Worm (Caenorhabditis elegans) whole organism, L1 larva: ENCODE results near the gene C28D4.4.
"Not testable (repeated sequence)": the region's sequence is repeated elsewhere in the genome, so short reads cannot be mapped to it uniquely, and the experiment has no call there.

Experiments
- C34B4.2 ChIP-seq: sonication (generic microtip); optimal IDR thresholded peaks from 2 replicates; lab custom pipeline; 2017; ENCODE audit warnings: mild to moderate bottlenecking, missing genetic modification characterization, missing compliant biosample characterization
- Y116A8C.19 ChIP-seq: sonication (generic microtip); optimal IDR thresholded peaks from 2 replicates; lab custom pipeline; 2016; ENCODE audit warnings: missing compliant biosample characterization, missing genetic modification characterization, borderline replicate concordance
- blmp-1 ChIP-seq: fragments of 150-350 bp; optimal IDR thresholded peaks from 2 replicates; lab custom pipeline; 2014; ENCODE audit warnings: missing biosample characterization, missing genetic modification characterization
- ceh-8 ChIP-seq: fragments of 200-800 bp; sonication (Bioruptor generic); optimal IDR thresholded peaks from 2 replicates; lab custom pipeline; 2018; ENCODE audit warnings: mild to moderate bottlenecking, missing genetic modification characterization, moderate library complexity, missing compliant biosample characterization
- ceh-82 ChIP-seq, 3 experiments: fragments of 150-350 bp in 1 of 3; sonication (generic microtip) in 2 of 3; optimal IDR thresholded peaks; 2 replicates each; lab custom pipeline; 2014 to 2017; ENCODE audit warnings: missing biosample characterization in 3 of 3, missing genetic modification characterization in 3 of 3
- ceh-88 ChIP-seq: fragments of 200-800 bp; sonication (Bioruptor generic); IDR thresholded peaks from 2 replicates; pipeline ENCODE4 v1.3.6; 2022; ENCODE audit warnings: missing genetic modification characterization, missing compliant biosample characterization
- ces-1 ChIP-seq: fragments of 150-350 bp; optimal IDR thresholded peaks from 2 replicates; lab custom pipeline; 2014; ENCODE audit warnings: missing biosample characterization, missing genetic modification reagents, missing genetic modification characterization
- dsc-1 ChIP-seq: sonication (generic microtip); optimal IDR thresholded peaks from 2 replicates; lab custom pipeline; 2016; ENCODE audit warnings: mild to moderate bottlenecking, missing genetic modification characterization, missing compliant biosample characterization
- efl-1 ChIP-seq, 4 experiments: fragments of 150-350 bp; optimal IDR thresholded peaks in 3 of 4; peaks in 1 of 4; 1 replicate in 1 of 4; 2 replicates in 3 of 4; lab custom pipeline; 2014; ENCODE audit warnings: missing biosample characterization in 2 of 4, missing genetic modification characterization in 2 of 4, missing genetic modification reagents in 2 of 4
- elt-2 ChIP-seq: sonication (generic microtip); optimal IDR thresholded peaks from 2 replicates; lab custom pipeline; 2016; ENCODE audit warnings: missing genetic modification characterization, mild to moderate bottlenecking, inconsistent platforms, missing compliant biosample characterization, missing genetic modification reagents
- elt-3 ChIP-seq, 6 experiments: fragments of 150-350 bp in 1 of 6; sonication (generic microtip); optimal IDR thresholded peaks; 2 replicates each; lab custom pipeline; 2017 to 2018; ENCODE audit warnings: missing biosample characterization in 6 of 6, missing genetic modification characterization in 6 of 6, inconsistent platforms in 1 of 6
- fkh-4 ChIP-seq: sonication (generic microtip); optimal IDR thresholded peaks from 2 replicates; lab custom pipeline; 2016; ENCODE audit warnings: missing compliant biosample characterization, missing genetic modification characterization, borderline replicate concordance
- fkh-8 ChIP-seq: sonication (generic microtip); optimal IDR thresholded peaks from 2 replicates; lab custom pipeline; 2016; ENCODE audit warnings: mild to moderate bottlenecking, missing genetic modification characterization, missing compliant biosample characterization
- grh-1 ChIP-seq: fragments of 200-800 bp; sonication (Bioruptor generic); IDR thresholded peaks from 2 replicates; pipeline ENCODE4 v1.3.6; 2022; ENCODE audit warnings: missing genetic modification reagents, missing genetic modification characterization, missing compliant biosample characterization
- hlh-17 ChIP-seq: fragments of 200-800 bp; sonication (Bioruptor generic); optimal IDR thresholded peaks from 2 replicates; lab custom pipeline; 2018; ENCODE audit warnings: missing genetic modification characterization, mild to moderate bottlenecking, missing compliant biosample characterization, moderate library complexity, borderline replicate concordance
- hlh-4 ChIP-seq: sonication (generic microtip); optimal IDR thresholded peaks from 2 replicates; lab custom pipeline; 2016; ENCODE audit warnings: mild to moderate bottlenecking, missing genetic modification characterization, missing compliant biosample characterization
- jun-1 ChIP-seq: fragments of 150-350 bp; optimal IDR thresholded peaks from 2 replicates; lab custom pipeline; 2014; ENCODE audit warnings: missing biosample characterization, missing genetic modification reagents, missing genetic modification characterization
- lin-14 ChIP-seq: fragments of 200-800 bp; sonication (Bioruptor generic); optimal IDR thresholded peaks from 2 replicates; lab custom pipeline; 2018; ENCODE audit warnings: mild to moderate bottlenecking, missing genetic modification characterization, moderate library complexity, missing compliant biosample characterization
- lin-35 ChIP-seq, 2 experiments: fragments of 150-350 bp; optimal IDR thresholded peaks; 2 replicates each; lab custom pipeline; 2014; ENCODE audit warnings: missing biosample characterization in 2 of 2, missing genetic modification characterization in 2 of 2, missing genetic modification reagents in 2 of 2
- lin-39 ChIP-seq: fragments of 150-350 bp; optimal IDR thresholded peaks from 2 replicates; lab custom pipeline; 2014; ENCODE audit warnings: missing biosample characterization, missing genetic modification reagents, missing genetic modification characterization
- lir-3 ChIP-seq: sonication (generic microtip); optimal IDR thresholded peaks from 2 replicates; lab custom pipeline; 2016; ENCODE audit warnings: mild to moderate bottlenecking, missing genetic modification characterization, moderate library complexity, missing compliant biosample characterization; ENCODE audit not compliant: poor library complexity
- nhr-12 ChIP-seq: sonication (generic microtip); optimal IDR thresholded peaks from 2 replicates; lab custom pipeline; 2017; ENCODE audit warnings: missing biosample characterization, missing genetic modification characterization
- nhr-19 ChIP-seq: fragments of 200-800 bp; sonication (Bioruptor generic); conservative IDR thresholded peaks from 2 replicates; pipeline ENCODE4 v1.3.6; 2022; ENCODE audit warnings: missing genetic modification characterization, missing compliant biosample characterization
- nhr-20 ChIP-seq: sonication (generic microtip); optimal IDR thresholded peaks from 2 replicates; lab custom pipeline; 2016; ENCODE audit warnings: mild to moderate bottlenecking, missing genetic modification characterization, missing compliant biosample characterization
- nhr-237 ChIP-seq: fragments of 150-350 bp; optimal IDR thresholded peaks from 2 replicates; lab custom pipeline; 2014; ENCODE audit warnings: missing biosample characterization, missing genetic modification characterization
- nhr-47 ChIP-seq: sonication (generic microtip); optimal IDR thresholded peaks from 2 replicates; lab custom pipeline; 2016; ENCODE audit warnings: mild to moderate bottlenecking, missing genetic modification characterization, moderate library complexity, missing compliant biosample characterization
- nhr-71 ChIP-seq: sonication (generic microtip); optimal IDR thresholded peaks from 2 replicates; lab custom pipeline; 2016; ENCODE audit warnings: mild to moderate bottlenecking, missing genetic modification characterization, moderate library complexity, missing compliant biosample characterization
- nhr-84 ChIP-seq: sonication (generic microtip); optimal IDR thresholded peaks from 2 replicates; lab custom pipeline; 2017; ENCODE audit warnings: missing biosample characterization, missing genetic modification characterization
- nhr-90 ChIP-seq: sonication (generic microtip); optimal IDR thresholded peaks from 2 replicates; lab custom pipeline; 2016; ENCODE audit warnings: mild to moderate bottlenecking, missing genetic modification characterization, missing compliant biosample characterization; ENCODE audit not compliant: poor library complexity
- pag-3 ChIP-seq: sonication (generic microtip); optimal IDR thresholded peaks from 2 replicates; lab custom pipeline; 2017; ENCODE audit warnings: missing genetic modification characterization, mild to moderate bottlenecking, missing compliant biosample characterization, antibody characterized with exemption, borderline replicate concordance; ENCODE audit not compliant: insufficient read depth
- pqm-1 ChIP-seq: sonication (generic microtip); optimal IDR thresholded peaks from 3 replicates; lab custom pipeline; 2017; ENCODE audit warnings: missing biosample characterization, missing genetic modification characterization
- rnt-1 ChIP-seq: sonication (generic microtip); optimal IDR thresholded peaks from 2 replicates; lab custom pipeline; 2016; ENCODE audit warnings: mild to moderate bottlenecking, missing genetic modification characterization, moderate library complexity, missing compliant biosample characterization
- skn-1 ChIP-seq: fragments of 150-350 bp; optimal IDR thresholded peaks from 2 replicates; lab custom pipeline; 2014; ENCODE audit warnings: missing biosample characterization, missing genetic modification characterization
- snu-23 ChIP-seq: sonication (generic microtip); optimal IDR thresholded peaks from 2 replicates; lab custom pipeline; 2016; ENCODE audit warnings: missing genetic modification characterization, missing compliant biosample characterization
- sptf-1 ChIP-seq: fragments of 150-350 bp; optimal IDR thresholded peaks from 2 replicates; lab custom pipeline; 2014; ENCODE audit warnings: missing biosample characterization, missing genetic modification characterization
- tlp-1 ChIP-seq: fragments of 150-350 bp; optimal IDR thresholded peaks from 2 replicates; lab custom pipeline; 2014; ENCODE audit warnings: missing biosample characterization, missing genetic modification characterization
- unc-130 ChIP-seq: fragments of 150-350 bp; optimal IDR thresholded peaks from 2 replicates; lab custom pipeline; 2017; ENCODE audit warnings: missing biosample characterization, missing genetic modification characterization, inconsistent platforms
- unc-98 ChIP-seq: fragments of 200-800 bp; sonication (Bioruptor generic); IDR thresholded peaks from 2 replicates; pipeline ENCODE4 v1.3.6; 2022; ENCODE audit warnings: missing genetic modification characterization, missing compliant biosample characterization
- vab-15 ChIP-seq: sonication (generic microtip); optimal IDR thresholded peaks from 2 replicates; lab custom pipeline; 2017; ENCODE audit warnings: missing genotype, mild to moderate bottlenecking, missing genetic modification characterization, missing compliant biosample characterization
- zag-1 ChIP-seq: fragments of 150-350 bp; optimal IDR thresholded peaks from 2 replicates; lab custom pipeline; 2014; ENCODE audit warnings: missing biosample characterization, missing genetic modification characterization
- ztf-4 ChIP-seq: fragments of 150-350 bp; optimal IDR thresholded peaks from 2 replicates; lab custom pipeline; 2014; ENCODE audit warnings: missing biosample characterization, missing genetic modification characterization

Gene C28D4.4

ce11 chrIV:9767054-9767453 is 22.2 kb upstream of the C28D4.4 start, which contains the start of gene msp-79:
Gene msp-79, minus strand, starts transcription at chrIV:9767154.
- not testable (repeated sequence) for TF ChIP-seq lir-3, vab-15, fkh-4 (tag; lab: Kevin White, UChicago)

DNA sequence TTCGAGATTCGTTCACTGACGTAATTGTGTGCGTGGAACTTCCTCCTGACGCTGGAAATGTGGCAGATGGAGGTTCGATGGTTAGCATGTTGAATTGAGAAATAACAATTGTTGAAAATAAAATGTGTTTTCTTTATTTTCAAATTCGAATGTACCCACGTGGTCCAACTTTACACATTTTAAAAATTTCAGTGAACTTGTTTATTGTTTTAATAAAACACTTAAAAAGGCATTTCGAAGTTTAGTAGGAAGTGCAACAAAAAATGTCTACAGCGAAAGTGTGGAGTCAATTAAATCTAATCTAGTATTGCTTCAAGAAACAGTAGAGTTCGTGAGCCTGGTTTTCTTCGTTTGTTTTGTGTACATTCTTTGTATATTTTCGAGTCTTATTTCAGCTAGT is 21.4 kb upstream of the C28D4.4 start, which contains the start of gene ssp-36:
Gene ssp-36 (minus strand): TSS at position 101 of the 400 bp plus-strand sequence.
- TF ChIP-seq rnt-1 (tag; lab: Kevin White, UChicago) (no peak), snu-23 (no peak), nhr-12 (no peak), lin-35 (GFP tag; optimal IDR thresholded peaks at IDR 0.05; lab: Kevin White, UChicago) (no peak), sptf-1 (tag; lab: Kevin White, UChicago) (no peak), Y116A8C.19 (tag; lab: Kevin White, UChicago) (no peak), ceh-82 (tag; optimal IDR thresholded peaks at IDR 0.05; lab: Kevin White, UChicago) (no peak), unc-98 (no peak), ces-1 (GFP tag; lab: Kevin White, UChicago) (no peak), pqm-1 (tag; lab: Kevin White, UChicago) (no peak), pag-3 (no peak), skn-1 (tag; lab: Kevin White, UChicago) (no peak)

DNA sequence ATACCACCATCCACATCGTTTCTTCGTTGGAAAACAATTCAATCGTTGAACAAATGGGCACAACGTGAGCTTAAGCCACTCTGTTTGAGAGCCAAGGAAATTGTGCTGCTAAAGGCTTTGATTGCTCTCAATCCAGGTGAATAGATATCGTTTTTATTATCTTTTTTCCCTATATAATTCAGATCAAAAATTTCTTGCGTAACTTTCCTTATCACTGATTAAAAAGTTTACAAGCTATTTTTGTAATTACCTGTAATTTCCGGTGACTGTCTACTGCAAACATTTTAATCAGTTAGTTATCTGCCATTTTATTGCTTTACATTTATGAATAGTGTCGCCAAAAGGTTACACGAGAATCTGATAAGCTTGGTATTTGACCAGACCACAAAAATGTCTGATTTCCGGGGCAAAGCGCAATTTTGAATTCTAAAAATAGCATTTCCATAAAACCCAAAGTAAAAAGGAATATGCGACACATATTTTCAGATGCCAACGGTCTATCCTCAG is 17.9 kb upstream of the C28D4.4 start:
- TF ChIP-seq tlp-1 (tag; lab: Kevin White, UChicago) (peak; percentile 87), ztf-4 (tag; lab: Kevin White, UChicago) (no peak), efl-1 (optimal IDR thresholded peaks at IDR 0.05; lab: Kevin White, UChicago) (no peak), efl-1 (GFP tag; optimal IDR thresholded peaks at IDR 0.05 in 1 of 2; lab: Kevin White, UChicago) (peak in 1 of 2 experiments; percentile 90), elt-2 (peak; percentile 81), nhr-237 (no peak)

ce11 chrIV:9761751-9762150 is 16.9 kb upstream of the C28D4.4 start:
- no peak for TF ChIP-seq jun-1
- TF ChIP-seq nhr-47 (tag; lab: Kevin White, UChicago): no peak
- no peak for TF ChIP-seq hlh-17 (GFP tag; lab: Kevin White, UChicago)
- no peak for TF ChIP-seq lin-35 (GFP tag; optimal IDR thresholded peaks at IDR 0.05; lab: Kevin White, UChicago)
- TF ChIP-seq fkh-8 (tag; lab: Kevin White, UChicago): peak; percentile 4
- peak; percentile 15 for TF ChIP-seq dsc-1 (tag; lab: Kevin White, UChicago)
- TF ChIP-seq ceh-8 (GFP tag; lab: Kevin White, UChicago): no peak
- TF ChIP-seq elt-3 (tag; optimal IDR thresholded peaks at IDR 0.05; lab: Kevin White, UChicago): no peak
- no peak for TF ChIP-seq zag-1
- TF ChIP-seq C34B4.2 (tag; lab: Kevin White, UChicago): no peak
- peak; percentile 28 for TF ChIP-seq nhr-20 (tag; lab: Kevin White, UChicago)
- no peak for TF ChIP-seq fkh-4 (tag; lab: Kevin White, UChicago)
- TF ChIP-seq lin-14: peak; percentile 59
- TF ChIP-seq nhr-71 (tag; lab: Kevin White, UChicago): peak; percentile 55
- no peak for TF ChIP-seq grh-1
- TF ChIP-seq blmp-1 (tag; lab: Kevin White, UChicago): no peak
- no peak for TF ChIP-seq hlh-4 (tag; lab: Kevin White, UChicago)
- TF ChIP-seq nhr-84 (tag; lab: Kevin White, UChicago): no peak
- TF ChIP-seq ces-1 (GFP tag; lab: Kevin White, UChicago): no peak
- TF ChIP-seq unc-130 (tag; lab: Kevin White, UChicago): no peak
- TF ChIP-seq rnt-1 (tag; lab: Kevin White, UChicago): peak; percentile 29
- TF ChIP-seq nhr-19 (GFP tag; lab: Robert Waterston, UW): peak; percentile 35; the same call in 1 of the 2 replicates
- TF ChIP-seq nhr-90 (tag; lab: Kevin White, UChicago): no peak
- TF ChIP-seq ceh-88: no peak
- no peak for TF ChIP-seq sptf-1 (tag; lab: Kevin White, UChicago)
- no peak for TF ChIP-seq lin-39 (tag; lab: Kevin White, UChicago)
